Worm (Caenorhabditis elegans) whole organism, midembryonic: ENCODE results near the gene rgs-6.

Source experiments
- T22C8.4 ChIP-seq: fragments of 200-800 bp; sonication (Bioruptor generic); IDR thresholded peaks from 2 replicates; pipeline ENCODE4 v1.3.6; 2022; ENCODE audit warnings: missing genetic modification characterization, missing compliant biosample characterization
- cog-1 ChIP-seq: sonication (generic microtip); optimal IDR thresholded peaks from 2 replicates; lab custom pipeline; 2016; ENCODE audit warnings: missing genetic modification characterization, missing compliant biosample characterization
- flt-1 ChIP-seq: fragments of 200-800 bp; sonication (Bioruptor generic); IDR thresholded peaks from 2 replicates; pipeline ENCODE4 v1.3.6; 2022; ENCODE audit warnings: missing genetic modification characterization, missing compliant biosample characterization
- klf-2 ChIP-seq: fragments of 200-800 bp; sonication (Bioruptor generic); conservative IDR thresholded peaks from 2 replicates; pipeline ENCODE4 v1.3.6; 2022; ENCODE audit warnings: missing genetic modification reagents, missing genetic modification characterization, missing compliant biosample characterization
- med-1 ChIP-seq: sonication (generic microtip); optimal IDR thresholded peaks from 2 replicates; lab custom pipeline; 2017; ENCODE audit warnings: missing genetic modification characterization, mild to moderate bottlenecking, missing compliant biosample characterization, antibody characterized with exemption, missing genetic modification reagents; ENCODE audit not compliant: insufficient read depth
- ref-1 ChIP-seq: fragments of 200-800 bp; sonication (Bioruptor generic); conservative IDR thresholded peaks from 2 replicates; pipeline ENCODE4 v1.3.6; 2022; ENCODE audit warnings: missing genetic modification reagents, missing genetic modification characterization, missing compliant biosample characterization
- tab-1 ChIP-seq: fragments of 200-800 bp; sonication (Bioruptor generic); IDR thresholded peaks from 2 replicates; pipeline ENCODE4 v1.3.6; 2022; ENCODE audit warnings: missing genetic modification characterization, missing compliant biosample characterization
- ztf-23 ChIP-seq: fragments of 200-800 bp; sonication (Bioruptor generic); IDR thresholded peaks from 2 replicates; pipeline ENCODE4 v1.3.6; 2022; ENCODE audit warnings: missing genetic modification reagents, missing genetic modification characterization, missing compliant biosample characterization
- ztf-29 ChIP-seq: fragments of 200-800 bp; sonication (Bioruptor generic); IDR thresholded peaks from 2 replicates; pipeline ENCODE4 v1.3.6; 2022; ENCODE audit warnings: missing genetic modification reagents, missing genetic modification characterization, missing compliant biosample characterization

Gene rgs-6

ce11 chrX:5733728-5734252 lies at the start of gene rgs-6:
Gene rgs-6, minus strand, starts transcription at chrX:5733778.
- TF ChIP-seq med-1 (GFP tag; lab: Kevin White, UChicago) (no peak), ztf-23 (GFP tag; lab: Robert Waterston, UW) (no peak), ref-1 (GFP tag; lab: Robert Waterston, UW) (no peak), klf-2 (no peak)

- TF ChIP-seq cog-1 (tag; lab: Kevin White, UChicago) (no peak), T22C8.4 (GFP tag; lab: Robert Waterston, UW) (no peak), tab-1 (GFP tag; lab: Robert Waterston, UW) (no peak), med-1 (GFP tag; lab: Kevin White, UChicago) (no peak), flt-1 (GFP tag; lab: Robert Waterston, UW) (no peak), klf-2 (no peak), ref-1 (GFP tag; lab: Robert Waterston, UW) (no peak), ztf-29 (no peak), ztf-23 (GFP tag; lab: Robert Waterston, UW) (no peak)
Measured at ce11 chrX:5782153-5782552, 48.6 kb upstream of the rgs-6 start, which contains the start of gene gakh-1. Gene gakh-1, plus strand, starts transcription at chrX:5782499.

- TF ChIP-seq cog-1 (tag; lab: Kevin White, UChicago) (no peak), tab-1 (GFP tag; lab: Robert Waterston, UW) (no peak), T22C8.4 (GFP tag; lab: Robert Waterston, UW) (no peak), med-1 (GFP tag; lab: Kevin White, UChicago) (no peak), klf-2 (no peak), flt-1 (GFP tag; lab: Robert Waterston, UW) (no peak), ztf-23 (GFP tag; lab: Robert Waterston, UW) (no peak), ztf-29 (no peak), ref-1 (GFP tag; lab: Robert Waterston, UW) (no peak)
Measured at ce11 chrX:5781294-5781693, 47.7 kb upstream of the rgs-6 start.

- no peak for TF ChIP-seq ztf-29
- 0 out of 2 replicates have a peak, but pooled peaks have one; percentile 6 for TF ChIP-seq T22C8.4 (GFP tag; lab: Robert Waterston, UW)
- peak; percentile 62 for TF ChIP-seq cog-1 (tag; lab: Kevin White, UChicago)
Measured at ce11 chrX:5780672-5781182, 47.1 kb upstream of the rgs-6 start, which contains the start of gene sft-4. Gene sft-4, minus strand, starts transcription at chrX:5780722.

DNA sequence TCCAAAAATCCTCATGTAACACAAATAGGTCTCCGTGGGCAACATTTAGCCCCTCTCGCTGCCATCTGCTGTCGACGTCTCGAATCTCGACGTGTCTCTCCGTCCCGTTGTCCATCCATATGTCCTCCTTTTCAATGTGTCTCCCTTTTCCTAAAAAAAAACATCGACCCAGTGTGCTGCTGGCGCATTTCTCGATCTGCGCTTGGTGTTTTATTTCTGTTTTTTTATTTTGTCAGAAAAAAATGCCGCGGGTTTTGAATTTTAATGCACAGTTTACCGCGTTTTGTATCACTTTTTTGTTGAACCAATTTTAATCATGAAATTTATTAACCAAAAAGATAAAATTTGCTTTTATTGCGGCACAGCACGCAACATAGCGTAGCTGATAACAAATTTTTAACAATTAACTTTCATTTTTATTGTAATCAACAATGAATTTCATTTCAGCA lies 42.2 kb upstream of the rgs-6 start:
- TF ChIP-seq klf-2 (no peak), ztf-23 (GFP tag; lab: Robert Waterston, UW) (0 out of 2 replicates have a peak, but pooled peaks have one; percentile 42), tab-1 (GFP tag; lab: Robert Waterston, UW) (peak; percentile 72; the same call in 1 of the 2 replicates), T22C8.4 (GFP tag; lab: Robert Waterston, UW) (no peak), flt-1 (GFP tag; lab: Robert Waterston, UW) (no peak; the same call in 1 of the 2 replicates), ref-1 (GFP tag; lab: Robert Waterston, UW) (no peak), med-1 (GFP tag; lab: Kevin White, UChicago) (no peak), ztf-29 (no peak), cog-1 (tag; lab: Kevin White, UChicago) (peak; percentile 35)

DNA sequence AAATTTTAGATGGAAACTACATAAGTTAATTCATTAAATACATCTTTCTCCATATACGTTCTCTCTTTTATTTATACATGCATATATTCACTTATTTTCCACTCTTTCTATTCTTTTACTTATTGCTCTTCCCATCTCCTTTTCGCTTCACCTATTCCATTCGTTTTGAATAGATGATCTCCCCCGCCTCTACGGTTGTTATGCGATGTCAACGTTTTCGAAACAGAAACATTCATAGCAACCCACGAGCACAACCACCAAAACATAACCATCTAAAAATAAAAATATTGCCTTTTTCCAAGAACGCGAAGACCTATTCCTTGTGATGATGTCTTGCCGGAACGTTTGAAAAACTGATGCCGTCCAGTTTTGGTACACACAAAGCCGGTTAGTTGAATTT lies 39.9 kb upstream of the rgs-6 start, which contains the start of gene sym-3:
sym-3 (plus strand) TSS at position 301 of the 400 bp plus-strand sequence.
- TF ChIP-seq ztf-29: no peak
- no peak for TF ChIP-seq flt-1 (GFP tag; lab: Robert Waterston, UW)
- TF ChIP-seq med-1 (GFP tag; lab: Kevin White, UChicago): no peak
- no peak for TF ChIP-seq T22C8.4 (GFP tag; lab: Robert Waterston, UW)
- no peak for TF ChIP-seq ref-1 (GFP tag; lab: Robert Waterston, UW)
- TF ChIP-seq cog-1 (tag; lab: Kevin White, UChicago): no peak
- TF ChIP-seq klf-2: no peak
- no peak for TF ChIP-seq tab-1 (GFP tag; lab: Robert Waterston, UW)
- no peak for TF ChIP-seq ztf-23 (GFP tag; lab: Robert Waterston, UW)

- TF ChIP-seq flt-1 (GFP tag; lab: Robert Waterston, UW) (no peak), tab-1 (GFP tag; lab: Robert Waterston, UW) (no peak), ref-1 (GFP tag; lab: Robert Waterston, UW) (no peak), med-1 (GFP tag; lab: Kevin White, UChicago) (no peak), ztf-29 (no peak), ztf-23 (GFP tag; lab: Robert Waterston, UW) (no peak), T22C8.4 (GFP tag; lab: Robert Waterston, UW) (no peak), klf-2 (no peak), cog-1 (tag; lab: Kevin White, UChicago) (no peak)
Measured at ce11 chrX:5772538-5773154, 39.1 kb upstream of the rgs-6 start.

DNA sequence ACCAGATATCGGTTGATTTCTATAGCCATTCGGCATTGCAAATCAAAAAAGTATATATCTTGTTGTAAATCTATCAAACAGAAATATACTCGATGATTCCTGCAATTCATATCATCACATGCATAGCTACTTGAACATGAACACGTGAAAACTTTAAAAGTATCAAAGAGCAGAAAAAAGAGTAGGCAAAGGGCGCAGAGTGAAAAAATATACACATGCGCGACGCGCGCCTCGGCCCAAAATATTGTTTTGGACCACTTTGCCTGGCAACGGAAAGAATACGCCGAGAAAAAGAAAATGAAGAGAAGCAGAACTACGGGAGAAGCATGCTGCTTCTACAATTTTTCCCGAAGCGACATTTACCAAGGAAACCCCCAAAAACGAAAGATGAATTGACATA lies 37.1 kb upstream of the rgs-6 start, which contains the start of gene C54H2.4:
C54H2.4 (minus strand) TSS at position 101 of the 400 bp plus-strand sequence.
- no peak for TF ChIP-seq tab-1 (GFP tag; lab: Robert Waterston, UW)
- TF ChIP-seq T22C8.4 (GFP tag; lab: Robert Waterston, UW): no peak

- TF ChIP-seq flt-1 (GFP tag; lab: Robert Waterston, UW) (no peak), ref-1 (GFP tag; lab: Robert Waterston, UW) (no peak), T22C8.4 (GFP tag; lab: Robert Waterston, UW) (no peak), ztf-29 (no peak), tab-1 (GFP tag; lab: Robert Waterston, UW) (no peak), med-1 (GFP tag; lab: Kevin White, UChicago) (no peak), klf-2 (no peak), cog-1 (tag; lab: Kevin White, UChicago) (no peak), ztf-23 (GFP tag; lab: Robert Waterston, UW) (no peak)
Measured at ce11 chrX:5764739-5765138, 31.2 kb upstream of the rgs-6 start.
